Fruit fly (Drosophila melanogaster) whole organism, prepupa: ENCODE data around the gene Acat2.

Experiments used
- Blimp-1 ChIP-seq: fragments of 200-800 bp; sonication (Bioruptor generic); optimal IDR thresholded peaks from 3 replicates; lab custom pipeline; 2017; ENCODE audit warnings: missing biosample characterization, missing genetic modification characterization, mild to moderate bottlenecking, moderate library complexity, missing genetic modification reagents
- CG11762 ChIP-seq: fragments of 200-800 bp; sonication (Bioruptor generic); optimal IDR thresholded peaks from 3 replicates; lab custom pipeline; 2016; ENCODE audit warnings: missing biosample characterization, missing genetic modification characterization; ENCODE audit not compliant: insufficient read depth
- CG16779 ChIP-seq: fragments of 200-800 bp; sonication (Bioruptor generic); optimal IDR thresholded peaks from 3 replicates; lab custom pipeline; 2017; ENCODE audit warnings: missing biosample characterization, mild to moderate bottlenecking, missing genetic modification characterization
- CG6163 ChIP-seq: fragments of 200-800 bp; sonication (Bioruptor generic); IDR thresholded peaks from 3 replicates; pipeline ENCODE4 v1.3.6; 2022; ENCODE audit warnings: missing biosample characterization, missing genetic modification characterization
- CG6276 ChIP-seq: fragments of 200-800 bp; sonication (Bioruptor generic); optimal IDR thresholded peaks from 2 replicates; lab custom pipeline; 2017; ENCODE audit warnings: missing biosample characterization, mild to moderate bottlenecking, missing genetic modification characterization
- CG8632 ChIP-seq: fragments of 200-800 bp; sonication (Bioruptor generic); optimal IDR thresholded peaks from 3 replicates; lab custom pipeline; 2016; ENCODE audit warnings: missing biosample characterization, missing genetic modification characterization
- achi ChIP-seq: fragments of 200-800 bp; sonication (Bioruptor generic); optimal IDR thresholded peaks from 3 replicates; lab custom pipeline; 2016; ENCODE audit warnings: missing biosample characterization, missing genetic modification characterization

DNA sequence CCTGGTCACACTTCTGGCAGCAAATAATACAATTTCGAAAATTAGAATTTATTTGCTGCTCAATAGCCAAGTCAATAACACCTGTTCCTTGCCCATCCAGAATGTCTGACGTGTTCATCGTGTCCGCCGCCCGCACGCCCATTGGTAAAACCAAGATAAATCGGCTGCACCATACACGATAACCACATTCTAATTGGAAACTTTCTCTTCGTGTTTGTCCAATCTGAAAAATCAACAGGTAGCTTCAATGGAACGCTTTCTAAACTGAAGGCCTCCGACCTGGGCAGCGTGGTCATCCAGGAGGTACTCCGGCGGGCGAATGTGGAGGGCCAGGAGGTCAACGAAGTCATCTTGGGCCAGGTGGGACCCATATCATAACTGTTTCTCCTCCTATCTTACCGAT, 207 bp downstream of the Acat2 start:
- TF ChIP-seq CG6276: no peak
- no peak for TF ChIP-seq Blimp-1 (GFP tag; lab: Kevin White, UChicago)
- TF ChIP-seq CG16779: no peak
- no peak for TF ChIP-seq achi (GFP tag; lab: Kevin White, UChicago)
- no peak for TF ChIP-seq CG8632 (GFP tag; lab: Kevin White, UChicago)
- TF ChIP-seq CG11762 (GFP tag; lab: Kevin White, UChicago): no peak
- TF ChIP-seq CG6163 (GFP tag; lab: Robert Waterston, UW): no peak
